Worm (Caenorhabditis elegans): ENCODE data around the gene F53F1.3.

F53F1.3 gene

DNA sequence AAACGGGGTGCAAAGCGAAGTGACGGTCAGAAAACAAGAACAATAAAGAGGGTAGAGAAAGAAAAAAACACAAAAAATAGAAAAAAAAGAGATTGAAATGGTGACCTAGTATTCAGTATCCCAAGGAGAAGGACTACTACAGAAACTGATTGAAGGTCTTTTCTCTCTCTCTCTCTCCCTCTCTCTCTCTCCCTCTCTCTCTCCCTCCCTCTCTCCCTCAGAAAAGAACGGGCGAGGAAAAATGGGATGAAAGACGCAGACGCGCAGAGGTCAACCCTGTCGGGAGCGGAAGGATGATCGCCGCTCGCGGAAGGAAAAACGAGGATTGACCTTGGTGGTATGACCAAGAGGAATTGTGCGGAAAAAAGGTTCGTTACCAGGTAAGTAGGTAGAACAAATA is 33.5 kb upstream of the F53F1.3 start:
- TF ChIP-seq mep-1 (tag; optimal IDR thresholded peaks at IDR 0.05) (no peak), ceh-83 (GFP tag; optimal IDR thresholded peaks at IDR 0.05) (no peak), unc-120 (tag; optimal IDR thresholded peaks at IDR 0.05; ENCODE audit: poor library complexity, severe bottlenecking) (peak; percentile 43)

DNA sequence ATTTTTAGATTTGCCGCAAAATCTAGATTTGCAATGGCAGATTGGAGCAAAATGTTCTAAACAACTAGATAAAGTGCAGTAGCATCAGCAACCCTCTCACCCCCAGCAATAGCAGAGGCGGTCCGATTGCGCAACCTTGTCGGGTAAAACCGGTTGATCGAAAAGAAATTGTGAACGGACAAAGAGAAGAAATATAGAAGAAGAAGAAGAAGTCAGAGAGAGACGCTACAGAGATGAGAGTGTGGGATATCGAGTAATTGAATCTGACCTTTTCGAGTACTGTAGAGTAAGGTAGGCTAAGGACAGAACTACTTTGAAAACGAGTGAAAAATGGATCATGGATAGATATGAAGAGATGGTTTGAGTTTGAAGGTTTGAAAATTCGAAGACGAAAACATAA is 32.2 kb upstream of the F53F1.3 start:
- no peak for TF ChIP-seq ceh-43 (GFP tag; optimal IDR thresholded peaks at IDR 0.05)
- no peak for TF ChIP-seq nhr-2 (tag; optimal IDR thresholded peaks at IDR 0.05)
- no peak for TF ChIP-seq hlh-1 (tag; optimal IDR thresholded peaks at IDR 0.05)
- TF ChIP-seq zip-8 (tag; optimal IDR thresholded peaks at IDR 0.05), result peak; percentile 62
- no peak for TF ChIP-seq lin-13 (tag; optimal IDR thresholded peaks at IDR 0.05)

DNA sequence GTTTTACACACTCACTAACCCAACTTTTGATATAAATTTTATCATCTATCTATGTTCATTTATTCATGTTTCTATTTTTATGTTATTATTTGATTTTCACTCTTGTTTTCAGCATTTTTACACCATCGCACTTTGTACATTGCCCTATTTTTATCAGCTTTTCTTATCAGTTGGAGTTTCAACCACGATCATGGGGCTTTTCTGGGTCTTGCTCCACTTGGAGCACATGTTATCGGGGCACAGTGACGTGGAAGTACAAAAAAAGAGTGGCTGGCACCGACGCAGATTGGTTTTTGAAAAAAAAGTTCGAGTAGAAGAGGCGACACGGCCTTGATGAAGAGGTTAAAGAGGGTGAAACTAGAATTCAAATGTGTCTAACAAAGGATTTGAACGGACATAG is 30.9 kb upstream of the F53F1.3 start:
- TF ChIP-seq elt-3 (tag; optimal IDR thresholded peaks at IDR 0.05), result no peak
- TF ChIP-seq sptf-1 (tag; optimal IDR thresholded peaks at IDR 0.05), result no peak
- TF ChIP-seq ceh-83 (GFP tag; optimal IDR thresholded peaks at IDR 0.05), result no peak
- TF ChIP-seq unc-120 (tag; optimal IDR thresholded peaks at IDR 0.05; ENCODE audit: poor library complexity, severe bottlenecking), result no peak
- TF ChIP-seq mab-5 (tag; optimal IDR thresholded peaks at IDR 0.05), result no peak
- TF ChIP-seq ztf-11 (tag; optimal IDR thresholded peaks at IDR 0.05), result no peak
- TF ChIP-seq M03D4.4 (tag; optimal IDR thresholded peaks at IDR 0.05), result no peak
- no peak for TF ChIP-seq mep-1 (tag; optimal IDR thresholded peaks at IDR 0.05)
- no peak for TF ChIP-seq flh-1 (GFP tag; optimal IDR thresholded peaks at IDR 0.05)
- no peak for TF ChIP-seq nhr-12 (tag; optimal IDR thresholded peaks at IDR 0.05)
- TF ChIP-seq blmp-1 (tag; optimal IDR thresholded peaks at IDR 0.05), result no peak
- TF ChIP-seq snpc-4 (tag; optimal IDR thresholded peaks at IDR 0.05), result no peak
- no peak for TF ChIP-seq ceh-43 (GFP tag; optimal IDR thresholded peaks at IDR 0.05)
- TF ChIP-seq ceh-39 (tag; optimal IDR thresholded peaks at IDR 0.05), result no peak
- TF ChIP-seq drap-1 (GFP tag; optimal IDR thresholded peaks at IDR 0.05), result no peak
- no peak for TF ChIP-seq lin-32 (GFP tag; optimal IDR thresholded peaks at IDR 0.05)
- TF ChIP-seq nhr-28 (tag; optimal IDR thresholded peaks at IDR 0.05), result no peak
- no peak for TF ChIP-seq nhr-237 (tag; optimal IDR thresholded peaks at IDR 0.05)
- TF ChIP-seq pha-4 (tag; optimal IDR thresholded peaks at IDR 0.05), result no peak
- no peak for TF ChIP-seq lsy-2 (tag; optimal IDR thresholded peaks at IDR 0.05)

DNA sequence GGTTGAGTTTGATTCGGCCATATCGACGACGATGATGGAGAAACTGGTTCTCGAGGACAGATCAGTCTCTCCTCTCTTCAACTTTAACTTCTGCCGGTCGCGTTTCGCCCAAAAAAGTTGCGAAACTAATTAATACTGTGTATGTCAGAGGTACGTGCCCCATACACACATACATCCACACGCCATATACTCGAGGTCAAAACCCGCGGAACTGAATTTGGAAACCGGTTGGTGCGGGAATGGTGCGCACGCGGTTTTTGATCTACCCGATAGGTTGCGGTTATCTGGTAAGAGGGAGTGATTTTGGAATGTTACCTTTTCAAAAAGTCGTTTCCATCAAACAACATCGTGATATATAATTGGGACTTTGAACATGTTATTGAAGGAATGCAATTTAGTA is 27.9 kb upstream of the F53F1.3 start, which contains the start of gene ifbp-1:
Gene ifbp-1, minus strand, starts transcription at position 85 of the 400 bp plus-strand sequence.
- no peak for TF ChIP-seq unc-62 (GFP tag; optimal IDR thresholded peaks at IDR 0.05)
- no peak for TF ChIP-seq bed-3 (GFP tag; optimal IDR thresholded peaks at IDR 0.05)
- TF ChIP-seq lsy-2 (tag; optimal IDR thresholded peaks at IDR 0.05), result no peak
- no peak for TF ChIP-seq pha-4 (tag; optimal IDR thresholded peaks at IDR 0.05)
- TF ChIP-seq drap-1 (GFP tag; optimal IDR thresholded peaks at IDR 0.05), result no peak
- TF ChIP-seq ceh-39 (tag; optimal IDR thresholded peaks at IDR 0.05), result no peak
- TF ChIP-seq nhr-28 (tag; optimal IDR thresholded peaks at IDR 0.05), result no peak
- no peak for TF ChIP-seq ham-2 (GFP tag; optimal IDR thresholded peaks at IDR 0.05)
- no peak for TF ChIP-seq hlh-1 (tag; optimal IDR thresholded peaks at IDR 0.05)
- TF ChIP-seq snpc-4 (tag; optimal IDR thresholded peaks at IDR 0.05), result no peak
- TF ChIP-seq tbx-8 (GFP tag; optimal IDR thresholded peaks at IDR 0.05), result no peak
- no peak for TF ChIP-seq nhr-12 (tag; optimal IDR thresholded peaks at IDR 0.05)
- TF ChIP-seq ceh-83 (GFP tag; optimal IDR thresholded peaks at IDR 0.05), result no peak
- TF ChIP-seq ceh-43 (GFP tag; optimal IDR thresholded peaks at IDR 0.05), result no peak

DNA sequence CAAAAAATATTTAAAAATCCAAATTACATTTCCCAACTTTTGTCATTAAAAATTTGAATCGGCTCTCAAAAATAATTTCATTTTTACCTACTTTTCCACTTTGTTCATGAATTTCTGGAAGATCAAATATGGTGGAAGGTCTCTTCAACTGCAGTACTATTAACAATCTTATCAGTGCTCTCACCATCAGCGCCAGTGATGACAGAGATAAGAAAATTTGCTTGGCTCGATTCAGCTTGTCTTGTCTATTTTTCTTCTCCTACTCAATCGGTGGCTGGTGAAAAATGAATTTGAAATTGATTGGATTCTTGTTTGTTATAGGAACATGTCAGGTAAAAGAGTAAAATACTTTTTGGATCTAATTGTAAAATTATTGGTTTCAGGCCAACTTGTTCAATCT is 27.1 kb upstream of the F53F1.3 start, which contains the start of gene cpz-2:
Gene cpz-2, plus strand, starts transcription at position 210 of the 400 bp plus-strand sequence.
- TF ChIP-seq flh-1 (GFP tag; optimal IDR thresholded peaks at IDR 0.05) (no peak), blmp-1 (tag; optimal IDR thresholded peaks at IDR 0.05) (no peak), nhr-2 (tag; optimal IDR thresholded peaks at IDR 0.05) (no peak), elt-3 (tag; optimal IDR thresholded peaks at IDR 0.05) (no peak), drap-1 (GFP tag; optimal IDR thresholded peaks at IDR 0.05) (no peak)

DNA sequence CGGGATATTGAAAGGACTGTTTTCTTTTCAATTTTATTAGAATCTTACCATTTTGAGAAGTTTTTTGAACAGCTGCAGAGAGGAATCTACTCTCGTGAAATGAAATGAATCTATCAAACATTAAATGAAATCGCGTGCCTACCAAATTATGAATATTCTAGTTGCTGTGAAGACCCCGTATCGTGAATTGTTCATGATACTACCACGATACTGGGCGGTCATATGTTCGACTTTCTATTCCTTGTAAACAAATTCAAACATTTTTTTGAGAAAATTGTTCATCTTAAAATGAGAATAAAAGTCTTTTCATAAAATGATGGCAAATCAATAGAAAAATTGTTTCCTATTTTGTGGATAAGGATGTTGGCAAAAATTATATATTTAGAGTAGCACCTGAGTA is 22.2 kb upstream of the F53F1.3 start, which contains the start of gene gcy-34:
Gene gcy-34, minus strand, starts transcription at position 101 of the 400 bp plus-strand sequence.
- TF ChIP-seq nhr-28 (tag; optimal IDR thresholded peaks at IDR 0.05) (no peak), sem-2 (GFP tag; optimal IDR thresholded peaks at IDR 0.05) (no peak), nhr-12 (tag; optimal IDR thresholded peaks at IDR 0.05) (no peak), lin-32 (GFP tag; optimal IDR thresholded peaks at IDR 0.05) (no peak), ceh-43 (GFP tag; optimal IDR thresholded peaks at IDR 0.05) (no peak), elt-1 (tag; optimal IDR thresholded peaks at IDR 0.05; ENCODE audit: borderline replicate concordance, insufficient read depth) (no peak), ces-1 (GFP tag; optimal IDR thresholded peaks at IDR 0.05) (no peak), mls-2 (tag; optimal IDR thresholded peaks at IDR 0.05) (no peak), lin-13 (tag; optimal IDR thresholded peaks at IDR 0.05) (no peak), elt-3 (tag; optimal IDR thresholded peaks at IDR 0.05) (no peak), tbx-8 (GFP tag; optimal IDR thresholded peaks at IDR 0.05) (no peak), nhr-2 (tag; optimal IDR thresholded peaks at IDR 0.05) (no peak), nhr-76 (tag; optimal IDR thresholded peaks at IDR 0.05) (no peak), bed-3 (GFP tag; optimal IDR thresholded peaks at IDR 0.05) (no peak), ceh-83 (GFP tag; optimal IDR thresholded peaks at IDR 0.05) (no peak)
